Worm (Caenorhabditis elegans): Measurements from ENCODE around the gene clec-246.

clec-246 gene

ce11 chrV:18179663-18180062 is 9.6 kb upstream of the clec-246 start, which contains the start of gene C31G12.1:
C31G12.1 (plus strand) TSS chrV:18179963.
- TF ChIP-seq nhr-25 (tag; optimal IDR thresholded peaks at IDR 0.05) (no peak), eor-1 (tag; optimal IDR thresholded peaks at IDR 0.05) (no peak), elt-3 (tag; optimal IDR thresholded peaks at IDR 0.05) (no peak), skn-1 (tag; optimal IDR thresholded peaks at IDR 0.05) (no peak), ZK546.5 (tag; optimal IDR thresholded peaks at IDR 0.05) (no peak), tbx-2 (tag; optimal IDR thresholded peaks at IDR 0.05) (no peak), egl-27 (tag; optimal IDR thresholded peaks at IDR 0.05) (no peak), nhr-77 (tag; optimal IDR thresholded peaks at IDR 0.05) (no peak), zag-1 (tag; optimal IDR thresholded peaks at IDR 0.05) (no peak), mdl-1 (tag; optimal IDR thresholded peaks at IDR 0.05) (no peak), nhr-28 (tag; optimal IDR thresholded peaks at IDR 0.05) (no peak), fkh-2 (tag; optimal IDR thresholded peaks at IDR 0.05) (no peak), snpc-4 (tag; optimal IDR thresholded peaks at IDR 0.05) (no peak), egl-5 (tag; optimal IDR thresholded peaks at IDR 0.05) (no peak), R02D3.7 (tag; optimal IDR thresholded peaks at IDR 0.05) (no peak), nfya-1 (tag; optimal IDR thresholded peaks at IDR 0.05; ENCODE audit: insufficient read depth) (no peak), pha-4 (tag; optimal IDR thresholded peaks at IDR 0.05) (no peak)

- TF ChIP-seq ceh-9 (tag; optimal IDR thresholded peaks at IDR 0.05) (no peak), nhr-11 (tag; optimal IDR thresholded peaks at IDR 0.05) (no peak), nhr-43 (tag; optimal IDR thresholded peaks at IDR 0.05; ENCODE audit: poor library complexity, severe bottlenecking) (no peak), nhr-28 (tag; optimal IDR thresholded peaks at IDR 0.05) (no peak), egl-5 (tag; optimal IDR thresholded peaks at IDR 0.05) (no peak), lin-39 (tag; optimal IDR thresholded peaks at IDR 0.05) (no peak), elt-3 (tag; optimal IDR thresholded peaks at IDR 0.05) (no peak)
Observed at ce11 chrV:18184910-18185309, 4.4 kb upstream of the clec-246 start, which contains the start of gene C31G12.3. C31G12.3 (plus strand) TSS chrV:18185210.

- no peak for TF ChIP-seq lin-15B (tag; optimal IDR thresholded peaks at IDR 0.05)
- no peak for TF ChIP-seq ztf-4 (tag; optimal IDR thresholded peaks at IDR 0.05)
- no peak for TF ChIP-seq tbx-2 (tag; optimal IDR thresholded peaks at IDR 0.05)
- TF ChIP-seq nhr-11 (tag; optimal IDR thresholded peaks at IDR 0.05), result no peak
- TF ChIP-seq egl-5 (tag; optimal IDR thresholded peaks at IDR 0.05), result no peak
- no peak for TF ChIP-seq nhr-76 (tag; optimal IDR thresholded peaks at IDR 0.05)
- no peak for TF ChIP-seq daf-12 (tag; optimal IDR thresholded peaks at IDR 0.05)
- TF ChIP-seq R02D3.7 (tag; optimal IDR thresholded peaks at IDR 0.05), result no peak
- no peak for TF ChIP-seq zag-1 (tag; optimal IDR thresholded peaks at IDR 0.05)
- TF ChIP-seq ztf-11 (tag; optimal IDR thresholded peaks at IDR 0.05), result no peak
- no peak for TF ChIP-seq ceh-28 (tag; optimal IDR thresholded peaks at IDR 0.05)
- TF ChIP-seq lsy-12 (tag; optimal IDR thresholded peaks at IDR 0.05), result no peak
- TF ChIP-seq fkh-10 (GFP tag; optimal IDR thresholded peaks at IDR 0.05), result no peak
- TF ChIP-seq nhr-28 (tag; optimal IDR thresholded peaks at IDR 0.05), result no peak
- no peak for TF ChIP-seq elt-1 (tag; optimal IDR thresholded peaks at IDR 0.05)
- TF ChIP-seq ceh-82 (tag; optimal IDR thresholded peaks at IDR 0.05), result no peak
Observed at ce11 chrV:18188328-18188727, 953 bp upstream of the clec-246 start, which contains the start of gene clec-245. clec-245 (minus strand) TSS chrV:18188428.

- TF ChIP-seq pqm-1 (tag; optimal IDR thresholded peaks at IDR 0.05) (peak; percentile 31), jun-1 (tag; optimal IDR thresholded peaks at IDR 0.05) (peak; percentile 1), nhr-12 (tag; optimal IDR thresholded peaks at IDR 0.05) (no peak), nhr-43 (tag; optimal IDR thresholded peaks at IDR 0.05; ENCODE audit: poor library complexity, severe bottlenecking) (no peak), nhr-76 (tag; optimal IDR thresholded peaks at IDR 0.05) (no peak), elt-2 (tag; optimal IDR thresholded peaks at IDR 0.05) (peak; percentile 79), lin-39 (tag; optimal IDR thresholded peaks at IDR 0.05) (no peak), aly-2 (tag; optimal IDR thresholded peaks at IDR 0.05) (no peak), ceh-9 (tag; optimal IDR thresholded peaks at IDR 0.05) (no peak), daf-12 (tag; optimal IDR thresholded peaks at IDR 0.05) (no peak), ama-1 (optimal IDR thresholded peaks at IDR 0.05) (no peak), nhr-67 (tag; optimal IDR thresholded peaks at IDR 0.05) (no peak), elt-1 (tag; optimal IDR thresholded peaks at IDR 0.05) (no peak), fkh-10 (GFP tag; optimal IDR thresholded peaks at IDR 0.05) (no peak), fkh-2 (tag; optimal IDR thresholded peaks at IDR 0.05) (no peak), ceh-16 (tag; optimal IDR thresholded peaks at IDR 0.05) (no peak)
Observed at ce11 chrV:18191128-18191527, 1.8 kb downstream of the clec-246 start, which contains the start of gene clec-42. clec-42 (plus strand) TSS chrV:18191412.

Data from whole organism, L3 larva.